Fruit fly (Drosophila melanogaster): ENCODE results near the gene CG11586.

CG11586 gene

DNA sequence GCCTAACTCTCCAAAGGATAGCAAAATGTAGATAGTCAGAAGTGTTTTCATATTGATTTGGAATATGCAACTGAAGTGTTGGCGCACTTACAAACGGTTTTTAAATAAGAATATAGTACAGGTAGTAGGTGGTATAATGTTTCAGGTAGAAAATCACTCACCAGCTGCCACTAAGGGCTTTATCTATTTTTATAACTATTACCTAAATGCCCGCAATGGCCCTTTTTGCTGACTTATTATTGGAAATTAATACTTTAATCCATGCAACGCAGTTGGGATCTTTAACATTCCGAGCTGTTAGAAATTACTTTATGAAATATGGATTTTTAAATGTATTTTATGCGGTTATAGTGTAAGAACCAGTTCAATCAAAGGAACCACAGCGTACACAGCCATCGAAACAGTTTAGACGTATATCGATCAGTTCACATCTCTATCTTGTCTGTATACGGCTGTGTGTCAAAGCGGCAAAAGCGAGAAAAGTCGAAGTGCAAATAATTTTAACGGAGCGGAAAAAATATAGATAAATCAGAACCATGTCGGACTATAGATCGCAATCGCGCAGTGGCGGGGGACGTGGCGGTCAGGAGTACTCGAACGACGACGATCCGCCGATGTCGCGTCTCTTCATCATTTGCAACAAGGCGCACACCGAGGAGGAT lies 21.3 kb upstream of the CG11586 start, which contains the start of the genes srw and CG1316:
Gene srw (minus strand): TSS at position 51 of the 662 bp plus-strand sequence.
Gene CG1316 (plus strand): TSS at position 424 of the 662 bp plus-strand sequence.
- TF ChIP-seq ttk (optimal IDR thresholded peaks at IDR 0.05) (no peak), insv (optimal IDR thresholded peaks at IDR 0.05) (no peak), psq (optimal IDR thresholded peaks at IDR 0.05) (no peak), h (optimal IDR thresholded peaks at IDR 0.05) (no peak), Myc (optimal IDR thresholded peaks at IDR 0.05) (no peak), Sin3A (optimal IDR thresholded peaks at IDR 0.05) (no peak)

- no peak for TF ChIP-seq psq (optimal IDR thresholded peaks at IDR 0.05)
- TF ChIP-seq Myc (optimal IDR thresholded peaks at IDR 0.05): no peak
- TF ChIP-seq Sin3A (optimal IDR thresholded peaks at IDR 0.05): no peak
- TF ChIP-seq h (optimal IDR thresholded peaks at IDR 0.05): no peak
- TF ChIP-seq ttk (optimal IDR thresholded peaks at IDR 0.05): no peak
- no peak for TF ChIP-seq insv (optimal IDR thresholded peaks at IDR 0.05)
Measured at dm6 chr3L:4282627-4283026, 20.4 kb upstream of the CG11586 start, which contains the start of gene CG11583. CG11583 (minus strand) TSS chr3L:4282817.

DNA sequence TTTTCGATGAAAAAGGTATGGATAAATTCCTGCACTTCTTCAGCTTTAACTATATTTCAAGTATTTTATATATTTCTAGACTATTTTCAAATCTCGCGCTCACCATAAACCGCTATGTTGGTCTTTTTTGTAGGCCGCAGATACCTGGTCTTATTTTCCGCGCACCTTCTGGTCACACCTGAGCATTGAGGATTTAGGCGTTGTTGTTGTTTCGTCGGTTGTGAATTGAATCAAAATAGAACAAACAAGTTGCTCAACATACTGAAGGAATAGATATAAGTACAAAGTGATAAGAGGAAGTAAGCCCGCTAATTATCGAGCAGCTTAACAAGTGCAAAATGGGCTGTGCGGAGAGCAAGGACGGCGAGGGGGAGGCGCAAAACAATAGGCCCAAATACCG lies 15.5 kb upstream of the CG11586 start, which contains the start of gene Ctl1:
Gene Ctl1 (plus strand): TSS at position 167 of the 400 bp plus-strand sequence.
- TF ChIP-seq Myc (optimal IDR thresholded peaks at IDR 0.05): no peak
- no peak for TF ChIP-seq insv (optimal IDR thresholded peaks at IDR 0.05)
- no peak for TF ChIP-seq psq (optimal IDR thresholded peaks at IDR 0.05)
- no peak for TF ChIP-seq Sin3A (optimal IDR thresholded peaks at IDR 0.05)
- no peak for TF ChIP-seq h (optimal IDR thresholded peaks at IDR 0.05)
- no peak for TF ChIP-seq ttk (optimal IDR thresholded peaks at IDR 0.05)

- no peak for TF ChIP-seq insv (optimal IDR thresholded peaks at IDR 0.05)
- no peak for TF ChIP-seq psq (optimal IDR thresholded peaks at IDR 0.05)
- no peak for TF ChIP-seq Sin3A (optimal IDR thresholded peaks at IDR 0.05)
- TF ChIP-seq h (optimal IDR thresholded peaks at IDR 0.05): no peak
- no peak for TF ChIP-seq ttk (optimal IDR thresholded peaks at IDR 0.05)
- no peak for TF ChIP-seq Myc (optimal IDR thresholded peaks at IDR 0.05)
Measured at dm6 chr3L:4272167-4272773, 10.0 kb upstream of the CG11586 start.

dm6 chr3L:4270949-4271827 lies 8.9 kb upstream of the CG11586 start:
- TF ChIP-seq Myc (optimal IDR thresholded peaks at IDR 0.05) (no peak), ttk (optimal IDR thresholded peaks at IDR 0.05) (no peak), insv (optimal IDR thresholded peaks at IDR 0.05) (no peak), h (optimal IDR thresholded peaks at IDR 0.05) (no peak), psq (optimal IDR thresholded peaks at IDR 0.05) (no peak), Sin3A (optimal IDR thresholded peaks at IDR 0.05) (no peak)

DNA sequence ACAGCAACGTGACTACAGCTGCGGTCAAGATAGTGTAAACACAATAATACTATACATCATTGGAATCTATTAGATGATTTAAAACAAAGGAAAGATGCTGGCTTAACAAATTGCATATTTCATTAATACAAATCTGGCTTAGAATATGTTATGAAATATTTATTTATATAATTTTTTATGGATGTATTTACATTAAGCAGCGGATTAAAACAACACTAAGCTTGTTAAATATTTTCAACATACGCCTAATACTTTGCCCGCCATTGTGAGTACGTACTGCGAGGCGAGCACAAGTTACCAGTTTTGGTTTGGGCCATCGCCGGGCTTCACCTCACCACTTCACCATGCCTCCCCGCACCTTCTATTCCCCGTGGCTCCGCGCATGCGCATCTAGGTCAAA lies 7.7 kb upstream of the CG11586 start:
- TF ChIP-seq h (optimal IDR thresholded peaks at IDR 0.05): no peak
- TF ChIP-seq ttk (optimal IDR thresholded peaks at IDR 0.05): no peak
- no peak for TF ChIP-seq Myc (optimal IDR thresholded peaks at IDR 0.05)
- no peak for TF ChIP-seq Sin3A (optimal IDR thresholded peaks at IDR 0.05)
- TF ChIP-seq psq (optimal IDR thresholded peaks at IDR 0.05): no peak
- no peak for TF ChIP-seq insv (optimal IDR thresholded peaks at IDR 0.05)

- TF ChIP-seq insv (optimal IDR thresholded peaks at IDR 0.05) (no peak), ttk (optimal IDR thresholded peaks at IDR 0.05) (no peak), Sin3A (optimal IDR thresholded peaks at IDR 0.05) (no peak), h (optimal IDR thresholded peaks at IDR 0.05) (no peak), psq (optimal IDR thresholded peaks at IDR 0.05) (no peak)
Measured at dm6 chr3L:4269208-4269607, 6.9 kb upstream of the CG11586 start.

- TF ChIP-seq Myc (optimal IDR thresholded peaks at IDR 0.05) (no peak), psq (optimal IDR thresholded peaks at IDR 0.05) (no peak), h (optimal IDR thresholded peaks at IDR 0.05) (no peak), insv (optimal IDR thresholded peaks at IDR 0.05) (no peak), Sin3A (optimal IDR thresholded peaks at IDR 0.05) (no peak), ttk (optimal IDR thresholded peaks at IDR 0.05) (no peak)
Measured at dm6 chr3L:4267403-4267802, 5.1 kb upstream of the CG11586 start, which contains the start of gene CG33764. CG33764 (minus strand) TSS chr3L:4267503.

dm6 chr3L:4265836-4266235 lies 3.6 kb upstream of the CG11586 start:
- TF ChIP-seq h (optimal IDR thresholded peaks at IDR 0.05): no peak
- TF ChIP-seq ttk (optimal IDR thresholded peaks at IDR 0.05): no peak
- no peak for TF ChIP-seq insv (optimal IDR thresholded peaks at IDR 0.05)
- TF ChIP-seq Myc (optimal IDR thresholded peaks at IDR 0.05): no peak
- TF ChIP-seq Sin3A (optimal IDR thresholded peaks at IDR 0.05): no peak
- no peak for TF ChIP-seq psq (optimal IDR thresholded peaks at IDR 0.05)

DNA sequence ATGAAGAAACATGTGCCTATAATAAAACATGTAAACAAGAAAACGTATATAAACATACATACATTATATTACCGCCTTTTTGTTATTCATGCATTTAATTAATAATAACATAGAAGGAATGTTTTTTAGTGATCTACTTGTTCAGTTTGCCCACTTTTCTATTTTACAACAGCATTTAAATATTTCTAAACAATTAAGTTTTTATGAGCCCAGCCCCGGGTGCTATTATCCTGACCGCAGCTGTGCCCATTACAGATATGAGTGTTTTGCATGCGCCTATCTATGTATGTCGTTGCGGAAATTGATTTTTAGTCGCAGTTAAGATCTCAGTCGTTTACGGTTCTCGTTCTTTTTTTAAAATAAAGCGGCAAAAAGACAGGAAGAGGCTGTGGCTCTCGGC lies 2.7 kb upstream of the CG11586 start:
- TF ChIP-seq h (optimal IDR thresholded peaks at IDR 0.05): no peak
- TF ChIP-seq Sin3A (optimal IDR thresholded peaks at IDR 0.05): no peak
- TF ChIP-seq Myc (optimal IDR thresholded peaks at IDR 0.05): no peak
- no peak for TF ChIP-seq psq (optimal IDR thresholded peaks at IDR 0.05)
- TF ChIP-seq ttk (optimal IDR thresholded peaks at IDR 0.05): no peak
- no peak for TF ChIP-seq insv (optimal IDR thresholded peaks at IDR 0.05)

DNA sequence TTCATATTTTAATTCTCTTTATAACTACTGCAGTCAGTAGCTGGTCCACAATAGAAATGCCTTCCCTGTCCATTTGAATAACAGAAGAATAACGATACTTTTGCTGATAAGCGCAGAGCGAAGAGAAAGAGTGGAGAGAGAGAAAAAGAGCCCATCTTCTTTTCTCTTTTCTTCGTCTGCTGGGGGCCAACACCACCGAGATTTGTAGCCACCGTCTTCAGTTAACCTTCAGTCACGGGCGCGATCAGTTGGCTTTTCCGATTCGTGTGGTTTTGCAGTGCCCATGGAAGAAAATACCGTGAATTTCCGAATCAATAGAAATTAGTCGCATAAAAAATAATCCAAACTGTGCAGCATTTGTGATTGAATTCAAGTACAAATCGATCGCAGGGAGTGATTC lies 1.2 kb upstream of the CG11586 start, which contains the start of gene CG1273:
Gene CG1273 (plus strand): TSS at position 218 of the 400 bp plus-strand sequence.
- TF ChIP-seq insv (optimal IDR thresholded peaks at IDR 0.05): no peak
- TF ChIP-seq Sin3A (optimal IDR thresholded peaks at IDR 0.05): no peak
- no peak for TF ChIP-seq Myc (optimal IDR thresholded peaks at IDR 0.05)
- TF ChIP-seq ttk (optimal IDR thresholded peaks at IDR 0.05): no peak
- no peak for TF ChIP-seq h (optimal IDR thresholded peaks at IDR 0.05)
- TF ChIP-seq psq (optimal IDR thresholded peaks at IDR 0.05): no peak
